Fruit fly (Drosophila melanogaster): ENCODE measurements around the gene Usp5.
A peak's percentile ranks its signal among the peaks of the same experiment; 100 is the strongest.

The Usp5 gene

dm6 chr3L:3143383-3143962 is 4.7 kb downstream of the Usp5 start, which contains the start of the genes CG11537 and Alg2:
Gene CG11537, minus strand, starts transcription at chr3L:3143457.
Gene Alg2, plus strand, starts transcription at chr3L:3143808.
- TF ChIP-seq Mnt (GFP tag; optimal IDR thresholded peaks at IDR 0.05) = peak; percentile 57
- peak; percentile 10 for TF ChIP-seq CG11617 (GFP tag; optimal IDR thresholded peaks at IDR 0.05)
- no peak for TF ChIP-seq cnc (optimal IDR thresholded peaks at IDR 0.05)
- TF ChIP-seq CG12768 (GFP tag; optimal IDR thresholded peaks at IDR 0.05) = peak; percentile 54
- peak; percentile 98 for TF ChIP-seq CG14711 (tag; optimal IDR thresholded peaks at IDR 0.05)
- TF ChIP-seq cic (GFP tag; optimal IDR thresholded peaks at IDR 0.05) = no peak
- no peak for TF ChIP-seq toe (GFP tag; optimal IDR thresholded peaks at IDR 0.05)
- no peak for TF ChIP-seq ovo (GFP tag; optimal IDR thresholded peaks at IDR 0.05)
- TF ChIP-seq Hr96 (GFP tag; optimal IDR thresholded peaks at IDR 0.05) = no peak
- TF ChIP-seq CG7101 (tag; optimal IDR thresholded peaks at IDR 0.05) = peak; percentile 12
- TF ChIP-seq CG33017 (tag; optimal IDR thresholded peaks at IDR 0.05) = no peak
- TF ChIP-seq tj (GFP tag; optimal IDR thresholded peaks at IDR 0.05) = peak; percentile 59
- TF ChIP-seq Crg-1 (GFP tag; optimal IDR thresholded peaks at IDR 0.05) = no peak
- TF ChIP-seq kay (GFP tag; ENCODE audit: borderline replicate concordance) = no peak
- TF ChIP-seq bab1 (GFP tag; optimal IDR thresholded peaks at IDR 0.05) = peak; percentile 55
- no peak for TF ChIP-seq pad (GFP tag; optimal IDR thresholded peaks at IDR 0.05)
- TF ChIP-seq CG7045 (GFP tag; optimal IDR thresholded peaks at IDR 0.05) = peak; percentile 21
- TF ChIP-seq Clk (GFP tag; optimal IDR thresholded peaks at IDR 0.05) = no peak
- TF ChIP-seq CG1620 (GFP tag; optimal IDR thresholded peaks at IDR 0.05) = peak; percentile 27
- TF ChIP-seq CG5204 (GFP tag; optimal IDR thresholded peaks at IDR 0.05) = no peak

dm6 chr3L:3142516-3143382 is 5.4 kb downstream of the Usp5 start:
- no peak for TF ChIP-seq CG1620 (GFP tag; optimal IDR thresholded peaks at IDR 0.05)
- peak; percentile 29 for TF ChIP-seq ovo (GFP tag; optimal IDR thresholded peaks at IDR 0.05)
- peak; percentile 52 for TF ChIP-seq Mnt (GFP tag; optimal IDR thresholded peaks at IDR 0.05)
- TF ChIP-seq CG7101 (tag; optimal IDR thresholded peaks at IDR 0.05) = no peak
- peak in 1 of 2 experiments; percentile 8 for TF ChIP-seq cnc (optimal IDR thresholded peaks at IDR 0.05)
- TF ChIP-seq CG11617 (GFP tag; optimal IDR thresholded peaks at IDR 0.05) = no peak
- no peak for TF ChIP-seq tj (GFP tag; optimal IDR thresholded peaks at IDR 0.05)
- TF ChIP-seq CG5204 (GFP tag; optimal IDR thresholded peaks at IDR 0.05) = no peak
- no peak for TF ChIP-seq cic (GFP tag; optimal IDR thresholded peaks at IDR 0.05)
- no peak for TF ChIP-seq CG12768 (GFP tag; optimal IDR thresholded peaks at IDR 0.05)

- TF ChIP-seq ovo (GFP tag; optimal IDR thresholded peaks at IDR 0.05) (no peak), bab1 (GFP tag; optimal IDR thresholded peaks at IDR 0.05) (no peak), cnc (optimal IDR thresholded peaks at IDR 0.05) (no peak), pad (GFP tag; optimal IDR thresholded peaks at IDR 0.05) (no peak), CG12768 (GFP tag; optimal IDR thresholded peaks at IDR 0.05) (no peak), CG14711 (tag; optimal IDR thresholded peaks at IDR 0.05) (no peak), toe (GFP tag; optimal IDR thresholded peaks at IDR 0.05) (no peak), Clk (GFP tag; optimal IDR thresholded peaks at IDR 0.05) (no peak), CG7101 (tag; optimal IDR thresholded peaks at IDR 0.05) (no peak), CG11617 (GFP tag; optimal IDR thresholded peaks at IDR 0.05) (no peak), tj (GFP tag; optimal IDR thresholded peaks at IDR 0.05) (no peak), CG5204 (GFP tag; optimal IDR thresholded peaks at IDR 0.05) (no peak)
Observed at dm6 chr3L:3141411-3141810, 6.7 kb downstream of the Usp5 start.

- TF ChIP-seq CG1620 (GFP tag; optimal IDR thresholded peaks at IDR 0.05) (no peak), cic (GFP tag; optimal IDR thresholded peaks at IDR 0.05) (peak; percentile 9), tj (GFP tag; optimal IDR thresholded peaks at IDR 0.05) (peak; percentile 8), CG7045 (GFP tag; optimal IDR thresholded peaks at IDR 0.05) (no peak), CG12768 (GFP tag; optimal IDR thresholded peaks at IDR 0.05) (peak; percentile 16)
Observed at dm6 chr3L:3134064-3134545, 14.1 kb downstream of the Usp5 start.

dm6 chr3L:3127544-3127943 is 20.6 kb downstream of the Usp5 start, which contains the start of gene promL:
Gene promL, minus strand, starts transcription at chr3L:3127724.
- peak; percentile 41 for TF ChIP-seq CG7101 (tag; optimal IDR thresholded peaks at IDR 0.05)
- no peak for TF ChIP-seq CG5204 (GFP tag; optimal IDR thresholded peaks at IDR 0.05)
- TF ChIP-seq Hr96 (GFP tag; optimal IDR thresholded peaks at IDR 0.05) = peak; percentile 12
- TF ChIP-seq cic (GFP tag; optimal IDR thresholded peaks at IDR 0.05) = no peak
- peak; percentile 63 for TF ChIP-seq Crg-1 (GFP tag; optimal IDR thresholded peaks at IDR 0.05)
- TF ChIP-seq ovo (GFP tag; optimal IDR thresholded peaks at IDR 0.05) = peak; percentile 82
- TF ChIP-seq Clk (GFP tag; optimal IDR thresholded peaks at IDR 0.05) = no peak
- TF ChIP-seq bab1 (GFP tag; optimal IDR thresholded peaks at IDR 0.05) = peak; percentile 91
- no peak for TF ChIP-seq CG7045 (GFP tag; optimal IDR thresholded peaks at IDR 0.05)
- TF ChIP-seq CG11617 (GFP tag; optimal IDR thresholded peaks at IDR 0.05) = peak; percentile 69
- TF ChIP-seq tj (GFP tag; optimal IDR thresholded peaks at IDR 0.05) = no peak
- peak; percentile 35 for TF ChIP-seq toe (GFP tag; optimal IDR thresholded peaks at IDR 0.05)
- TF ChIP-seq Mnt (GFP tag; optimal IDR thresholded peaks at IDR 0.05) = peak; percentile 73
- peak; percentile 46 for TF ChIP-seq pad (GFP tag; optimal IDR thresholded peaks at IDR 0.05)
- TF ChIP-seq CG1620 (GFP tag; optimal IDR thresholded peaks at IDR 0.05) = peak; percentile 54
- no peak for TF ChIP-seq cnc (optimal IDR thresholded peaks at IDR 0.05)
- peak; percentile 42 for TF ChIP-seq kay (GFP tag; ENCODE audit: borderline replicate concordance)
- no peak for TF ChIP-seq CG12768 (GFP tag; optimal IDR thresholded peaks at IDR 0.05)
- TF ChIP-seq CG14711 (tag; optimal IDR thresholded peaks at IDR 0.05) = peak; percentile 41
- TF ChIP-seq CG33017 (tag; optimal IDR thresholded peaks at IDR 0.05) = peak; percentile 38
